Worm (Caenorhabditis elegans): ENCODE data around the gene K02H11.9.

ce11 chrV:1527985-1528384 lies 8.9 kb downstream of the K02H11.9 start, which contains the start of gene str-236:
- TF ChIP-seq scrt-1 (GFP tag; IDR thresholded peaks at IDR 0.05) (no peak), aly-1 (tag; optimal IDR thresholded peaks at IDR 0.05) (no peak), flt-1 (GFP tag; IDR thresholded peaks at IDR 0.05) (no peak), tra-4 (tag; optimal IDR thresholded peaks at IDR 0.05) (no peak)
